Fruit fly (Drosophila melanogaster): ENCODE data around the gene msi.
A peak's percentile ranks its signal among the peaks of the same experiment; 100 is the strongest.

msi gene

dm6 chr3R:25647577-25648257 is 131.8 kb downstream of the msi start (continued):
- TF ChIP-seq Gug (GFP tag; IDR thresholded peaks at IDR 0.05) (no peak), hth (optimal IDR thresholded peaks at IDR 0.05) (no peak), Dad (GFP tag; optimal IDR thresholded peaks at IDR 0.05) (peak; percentile 9), CG18262 (tag; optimal IDR thresholded peaks at IDR 0.05) (peak; percentile 43), zfh1 (GFP tag; IDR thresholded peaks at IDR 0.05) (peak; percentile 62; the same call in 2 of the 3 replicates), CG17829 (tag; optimal IDR thresholded peaks at IDR 0.05) (peak; percentile 36), Rfx (GFP tag; IDR thresholded peaks at IDR 0.05) (no peak), CG11696 (GFP tag; IDR thresholded peaks at IDR 0.05) (peak; percentile 94), CG15269 (tag; optimal IDR thresholded peaks at IDR 0.05) (peak; percentile 19), bigmax (GFP tag; optimal IDR thresholded peaks at IDR 0.05) (peak; percentile 44), exex (tag; optimal IDR thresholded peaks at IDR 0.05) (peak; percentile 15), CG12659 (GFP tag; optimal IDR thresholded peaks at IDR 0.05) (peak; percentile 30), slp2 (GFP tag; optimal IDR thresholded peaks at IDR 0.05) (no peak), trem (tag; optimal IDR thresholded peaks at IDR 0.05) (peak; percentile 49), CG42726 (GFP tag; IDR thresholded peaks at IDR 0.05; ENCODE audit: partially characterized antibody) (no peak; the same call in 1 of the 2 replicates), CG4820 (GFP tag; optimal IDR thresholded peaks at IDR 0.05) (no peak), pita (GFP tag; optimal IDR thresholded peaks at IDR 0.05) (no peak), Neu2 (GFP tag; optimal IDR thresholded peaks at IDR 0.05; ENCODE audit: borderline replicate concordance) (peak; percentile 3), Side (GFP tag; optimal IDR thresholded peaks at IDR 0.05) (peak; percentile 41), gce (GFP tag; IDR thresholded peaks at IDR 0.05) (peak; percentile 16; the same call in 1 of the 3 replicates), CG9932 (GFP tag; IDR thresholded peaks at IDR 0.05) (no peak), CG8924 (tag; optimal IDR thresholded peaks at IDR 0.05) (peak; percentile 80), tgo (GFP tag; IDR thresholded peaks at IDR 0.05) (peak; percentile 28; the same call in 1 of the 3 replicates), CG32532 (GFP tag; IDR thresholded peaks at IDR 0.05) (0 out of 2 replicates have a peak, but pooled peaks have one; percentile 11), HLH3B (GFP tag; IDR thresholded peaks at IDR 0.05) (peak; percentile 46; the same call in 1 of the 2 replicates), zen2 (GFP tag; IDR thresholded peaks at IDR 0.05; ENCODE audit: partially characterized antibody) (peak; percentile 65; the same call in 2 of the 3 replicates), CG11085 (GFP tag; IDR thresholded peaks at IDR 0.05) (no peak), Hr78 (GFP tag; optimal IDR thresholded peaks at IDR 0.05) (no peak), gcm (GFP tag; optimal IDR thresholded peaks at IDR 0.05) (peak; percentile 8), HmgD (GFP tag; optimal IDR thresholded peaks at IDR 0.05) (peak; percentile 51), grau (tag; optimal IDR thresholded peaks at IDR 0.05) (peak; percentile 25), CG1603 (tag; optimal IDR thresholded peaks at IDR 0.05) (peak; percentile 71), CG13287 (GFP tag; IDR thresholded peaks at IDR 0.05; ENCODE audit: partially characterized antibody) (peak; percentile 67), dm (GFP tag; optimal IDR thresholded peaks at IDR 0.05) (peak; percentile 19), ken (GFP tag; IDR thresholded peaks at IDR 0.05) (0 out of 3 replicates have a peak, but pooled peaks have one; percentile 11), usp (GFP tag; optimal IDR thresholded peaks at IDR 0.05) (no peak), CG7963 (GFP tag; IDR thresholded peaks at IDR 0.05; ENCODE audit: partially characterized antibody) (peak; percentile 85), CG1647 (GFP tag; optimal IDR thresholded peaks at IDR 0.05) (no peak), CG13123 (GFP tag; optimal IDR thresholded peaks at IDR 0.05) (no peak), CG4360 (GFP tag; IDR thresholded peaks at IDR 0.05) (0 out of 2 replicates have a peak, but pooled peaks have one; percentile 24), abd-A (tag; optimal IDR thresholded peaks at IDR 0.05) (peak; percentile 73), stwl (tag; optimal IDR thresholded peaks at IDR 0.05) (peak; percentile 86), PHDP (tag; optimal IDR thresholded peaks at IDR 0.05) (peak; percentile 12), CG2116 (GFP tag; optimal IDR thresholded peaks at IDR 0.05) (peak; percentile 58), sqz (GFP tag; optimal IDR thresholded peaks at IDR 0.05) (peak; percentile 89), MESR4 (GFP tag; optimal IDR thresholded peaks at IDR 0.05) (peak; percentile 23), CG11560 (tag; IDR thresholded peaks at IDR 0.05) (no peak), CG7987 (GFP tag; optimal IDR thresholded peaks at IDR 0.05) (peak; percentile 7), CG10431 (GFP tag; optimal IDR thresholded peaks at IDR 0.05) (peak; percentile 28)
